Fruit fly (Drosophila melanogaster): ENCODE measurements around the gene fng.

Gene fng

dm6 chr3L:20930059-20930785, 19.1 kb downstream of the fng start (continued):
- no peak for TF ChIP-seq CG8478 (optimal IDR thresholded peaks at IDR 0.05)
- TF ChIP-seq Dll (GFP tag; IDR thresholded peaks at IDR 0.05; ENCODE audit: partially characterized antibody), result no peak
- peak; percentile 47 for TF ChIP-seq CG10209 (GFP tag; optimal IDR thresholded peaks at IDR 0.05)
- TF ChIP-seq CG4707 (GFP tag; optimal IDR thresholded peaks at IDR 0.05), result no peak
- TF ChIP-seq CG2199 (GFP tag; IDR thresholded peaks at IDR 0.05), result no peak
- TF ChIP-seq Abd-B (GFP tag; optimal IDR thresholded peaks at IDR 0.05), result peak; percentile 48
- no peak for TF ChIP-seq CrebB (tag; optimal IDR thresholded peaks at IDR 0.05)
- no peak for TF ChIP-seq CG31388 (GFP tag; optimal IDR thresholded peaks at IDR 0.05)
- TF ChIP-seq grau (tag; optimal IDR thresholded peaks at IDR 0.05), result peak; percentile 55
- no peak for TF ChIP-seq CG3847 (GFP tag; IDR thresholded peaks at IDR 0.05)
- TF ChIP-seq pan (optimal IDR thresholded peaks at IDR 0.05), result no peak
- TF ChIP-seq pan (GFP tag; optimal IDR thresholded peaks at IDR 0.05 in 1 of 2, IDR thresholded peaks at IDR 0.05 in 1 of 2), result no peak
- peak; percentile 64 for TF ChIP-seq Oli (tag; optimal IDR thresholded peaks at IDR 0.05)
- no peak for TF ChIP-seq danr (GFP tag; IDR thresholded peaks at IDR 0.05)
- peak in 1 of 2 experiments; percentile 23 for TF ChIP-seq Eip74EF (GFP tag; optimal IDR thresholded peaks at IDR 0.05)
- TF ChIP-seq CG16815 (GFP tag; optimal IDR thresholded peaks at IDR 0.05), result peak; percentile 8
- TF ChIP-seq Asciz (GFP tag; optimal IDR thresholded peaks at IDR 0.05), result peak; percentile 57
- no peak for TF ChIP-seq ssp (GFP tag; IDR thresholded peaks at IDR 0.05)
- no peak for TF ChIP-seq Nf-YC (tag; optimal IDR thresholded peaks at IDR 0.05)
- no peak for TF ChIP-seq Ada2b (GFP tag; IDR thresholded peaks at IDR 0.05)
- TF ChIP-seq Xbp1 (GFP tag; optimal IDR thresholded peaks at IDR 0.05), result peak; percentile 14
- no peak for TF ChIP-seq CG11695 (GFP tag; IDR thresholded peaks at IDR 0.05)
- peak; percentile 19 for TF ChIP-seq tin (GFP tag; optimal IDR thresholded peaks at IDR 0.05)
- no peak for TF ChIP-seq psq (GFP tag; optimal IDR thresholded peaks at IDR 0.05)
- TF ChIP-seq CG8388 (GFP tag; optimal IDR thresholded peaks at IDR 0.05), result peak; percentile 75
- no peak for TF ChIP-seq shn (GFP tag; optimal IDR thresholded peaks at IDR 0.05)
- TF ChIP-seq ham (GFP tag; IDR thresholded peaks at IDR 0.05), result no peak
- TF ChIP-seq kah (GFP tag; optimal IDR thresholded peaks at IDR 0.05), result peak; percentile 27
- no peak for TF ChIP-seq sna (GFP tag; IDR thresholded peaks at IDR 0.05; ENCODE audit: partially characterized antibody)
- no peak for TF ChIP-seq CG34224 (GFP tag; IDR thresholded peaks at IDR 0.05; ENCODE audit: partially characterized antibody)
- no peak for TF ChIP-seq CG12659 (GFP tag; optimal IDR thresholded peaks at IDR 0.05)
- TF ChIP-seq gsb (GFP tag; IDR thresholded peaks at IDR 0.05), result no peak
- TF ChIP-seq Dip3 (GFP tag; optimal IDR thresholded peaks at IDR 0.05), result no peak
- TF ChIP-seq Spps (tag; optimal IDR thresholded peaks at IDR 0.05), result peak; percentile 68
- peak; percentile 84 for TF ChIP-seq CG18262 (tag; optimal IDR thresholded peaks at IDR 0.05)
- TF ChIP-seq CG15269 (tag; optimal IDR thresholded peaks at IDR 0.05), result peak; percentile 12
- peak; percentile 48 for TF ChIP-seq zf30C (GFP tag; optimal IDR thresholded peaks at IDR 0.05)
- peak; percentile 72 for TF ChIP-seq gsb-n (tag; optimal IDR thresholded peaks at IDR 0.05)
- no peak for TF ChIP-seq Scr (GFP tag; IDR thresholded peaks at IDR 0.05; ENCODE audit: partially characterized antibody)
- TF ChIP-seq CG17912 (GFP tag; optimal IDR thresholded peaks at IDR 0.05), result no peak
- no peak for TF ChIP-seq CG1602 (GFP tag; optimal IDR thresholded peaks at IDR 0.05)
- TF ChIP-seq Hsf (GFP tag; optimal IDR thresholded peaks at IDR 0.05), result no peak
- no peak for TF ChIP-seq CG14014 (GFP tag; IDR thresholded peaks at IDR 0.05)
- TF ChIP-seq nom (GFP tag; optimal IDR thresholded peaks at IDR 0.05), result peak; percentile 26
- TF ChIP-seq gro (GFP tag; optimal IDR thresholded peaks at IDR 0.05), result no peak
- no peak for TF ChIP-seq lab (GFP tag; optimal IDR thresholded peaks at IDR 0.05)
- TF ChIP-seq CG7271 (tag; optimal IDR thresholded peaks at IDR 0.05), result no peak
- TF ChIP-seq nerfin-2 (GFP tag; IDR thresholded peaks at IDR 0.05; ENCODE audit: partially characterized antibody), result no peak
- TF ChIP-seq CG2712 (tag; optimal IDR thresholded peaks at IDR 0.05), result peak; percentile 83

Data from whole organism, embryonic.